Worm (Caenorhabditis elegans) whole organism, L2 larva: ENCODE results near the gene ZC196.9.
"Not testable (repeated sequence)": the region's sequence is repeated elsewhere in the genome, so short reads cannot be mapped to it uniquely, and the experiment has no call there.

Source experiments
- ceh-16 ChIP-seq: fragments of 150-350 bp; optimal IDR thresholded peaks from 2 replicates; lab custom pipeline; 2014; ENCODE audit warnings: missing biosample characterization, missing genetic modification characterization
- crh-2 ChIP-seq: sonication (generic microtip); optimal IDR thresholded peaks from 2 replicates; lab custom pipeline; 2017; ENCODE audit warnings: missing biosample characterization, missing genetic modification characterization
- lsy-2 ChIP-seq, 2 experiments: fragments of 150-350 bp in 1 of 2; sonication (generic microtip) in 1 of 2; optimal IDR thresholded peaks; 2 replicates each; lab custom pipeline; 2014 to 2017; ENCODE audit warnings: missing biosample characterization in 2 of 2, missing genetic modification characterization in 2 of 2
- mab-5 ChIP-seq: fragments of 150-350 bp; optimal IDR thresholded peaks from 2 replicates; lab custom pipeline; 2014; ENCODE audit warnings: missing biosample characterization, missing genetic modification characterization
- snpc-4 ChIP-seq: fragments of 150-350 bp; optimal IDR thresholded peaks from 2 replicates; lab custom pipeline; 2014; ENCODE audit warnings: missing biosample characterization, missing genetic modification characterization
- zag-1 ChIP-seq: fragments of 150-350 bp; optimal IDR thresholded peaks from 2 replicates; lab custom pipeline; 2014; ENCODE audit warnings: missing biosample characterization, missing genetic modification characterization

DNA sequence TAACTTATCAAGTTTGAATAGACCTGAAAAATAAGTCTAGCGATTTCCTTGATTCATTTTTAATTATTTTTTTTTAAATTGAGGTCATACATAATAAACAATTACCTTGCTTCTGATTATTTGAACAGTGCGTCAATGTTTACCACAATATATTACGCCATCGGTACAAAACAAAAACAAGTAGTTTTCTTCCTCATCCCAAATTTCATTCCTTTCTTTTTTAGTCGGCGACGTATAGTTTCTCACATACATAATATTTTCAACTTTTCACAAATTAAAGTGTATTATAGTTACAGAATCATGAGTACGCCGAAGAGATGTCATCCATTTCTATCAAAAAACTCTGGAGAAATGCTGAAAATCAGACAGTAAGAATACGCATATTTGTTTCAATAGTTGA lies 749 bp downstream of the ZC196.9 start, which contains the start of gene droe-8:
- TF ChIP-seq mab-5 (tag; lab: Kevin White, UChicago); crh-2; snpc-4; lsy-2 (tag; optimal IDR thresholded peaks at IDR 0.05; lab: Kevin White, UChicago); ceh-16 (tag; lab: Kevin White, UChicago); zag-1 (tag; lab: Kevin White, UChicago): not testable (repeated sequence)
